Worm (Caenorhabditis elegans) whole organism, early embryonic: ENCODE results near the gene R02F11.9.
A peak's percentile ranks its signal among the peaks of the same experiment; 100 is the strongest.

Experiments
- B0310.2 ChIP-seq: sonication (generic microtip); optimal IDR thresholded peaks from 2 replicates; lab custom pipeline; 2016; ENCODE audit warnings: mild to moderate bottlenecking, missing genetic modification characterization, missing compliant biosample characterization
- F13C5.2 ChIP-seq: sonication (generic microtip); optimal IDR thresholded peaks from 2 replicates; lab custom pipeline; 2017; ENCODE audit warnings: mild to moderate bottlenecking, missing genetic modification characterization, inconsistent platforms, missing compliant biosample characterization
- aly-1 ChIP-seq: sonication (generic microtip); optimal IDR thresholded peaks from 2 replicates; lab custom pipeline; 2016; ENCODE audit warnings: missing genetic modification characterization, missing compliant biosample characterization
- ama-1 ChIP-seq: fragments of 150-350 bp; optimal IDR thresholded peaks from 2 replicates; lab custom pipeline; 2014
- ceh-13 ChIP-seq: fragments of 200-800 bp; sonication (Bioruptor generic); optimal IDR thresholded peaks from 2 replicates; lab custom pipeline; 2018; ENCODE audit warnings: mild to moderate bottlenecking, missing genetic modification characterization, missing compliant biosample characterization
- ceh-36 ChIP-seq: sonication (generic microtip); optimal IDR thresholded peaks from 2 replicates; lab custom pipeline; 2016; ENCODE audit warnings: missing genetic modification characterization, inconsistent platforms, missing compliant biosample characterization
- ets-7 ChIP-seq: sonication (generic microtip); optimal IDR thresholded peaks from 2 replicates; lab custom pipeline; 2016; ENCODE audit warnings: missing genotype, missing genetic modification characterization, missing compliant biosample characterization
- flt-1 ChIP-seq: fragments of 200-800 bp; sonication (Bioruptor generic); IDR thresholded peaks from 2 replicates; pipeline ENCODE4 v1.3.6; 2022; ENCODE audit warnings: missing genetic modification characterization, missing compliant biosample characterization
- hmbx-1 ChIP-seq: sonication (generic microtip); optimal IDR thresholded peaks from 2 replicates; lab custom pipeline; 2016; ENCODE audit warnings: mild to moderate bottlenecking, missing genetic modification characterization, missing compliant biosample characterization
- hmg-4 ChIP-seq: fragments of 200-800 bp; sonication (Bioruptor generic); optimal IDR thresholded peaks from 2 replicates; lab custom pipeline; 2018; ENCODE audit warnings: mild to moderate bottlenecking, missing genetic modification characterization, missing compliant biosample characterization
- hnd-1 ChIP-seq: sonication (generic microtip); optimal IDR thresholded peaks from 2 replicates; lab custom pipeline; 2016; ENCODE audit warnings: missing genetic modification characterization, missing compliant biosample characterization
- pes-1 ChIP-seq: fragments of 200-800 bp; sonication (Bioruptor generic); IDR thresholded peaks from 2 replicates; pipeline ENCODE4 v1.3.6; 2022; ENCODE audit warnings: missing genetic modification reagents, missing genetic modification characterization, missing compliant biosample characterization
- scrt-1 ChIP-seq: fragments of 200-800 bp; sonication (Bioruptor generic); IDR thresholded peaks from 2 replicates; pipeline ENCODE4 v1.3.6; 2022; ENCODE audit warnings: missing genetic modification characterization, missing compliant biosample characterization
- sea-1 ChIP-seq: fragments of 200-800 bp; sonication (Bioruptor generic); conservative IDR thresholded peaks from 2 replicates; pipeline ENCODE4 v1.3.6; 2022; ENCODE audit warnings: missing genetic modification characterization, missing compliant biosample characterization
- tbx-11 ChIP-seq: fragments of 200-800 bp; sonication (Bioruptor generic); IDR thresholded peaks from 2 replicates; pipeline ENCODE4 v1.3.6; 2022; ENCODE audit warnings: missing genetic modification characterization, missing compliant biosample characterization
- tbx-37 ChIP-seq: fragments of 200-800 bp; sonication (Bioruptor generic); conservative IDR thresholded peaks from 2 replicates; pipeline ENCODE4 v1.3.6; 2022; ENCODE audit warnings: missing genetic modification reagents, missing genetic modification characterization, missing compliant biosample characterization
- tra-4 ChIP-seq: sonication (generic microtip); optimal IDR thresholded peaks from 2 replicates; lab custom pipeline; 2017; ENCODE audit warnings: missing genetic modification characterization, missing compliant biosample characterization

The R02F11.9 gene

DNA sequence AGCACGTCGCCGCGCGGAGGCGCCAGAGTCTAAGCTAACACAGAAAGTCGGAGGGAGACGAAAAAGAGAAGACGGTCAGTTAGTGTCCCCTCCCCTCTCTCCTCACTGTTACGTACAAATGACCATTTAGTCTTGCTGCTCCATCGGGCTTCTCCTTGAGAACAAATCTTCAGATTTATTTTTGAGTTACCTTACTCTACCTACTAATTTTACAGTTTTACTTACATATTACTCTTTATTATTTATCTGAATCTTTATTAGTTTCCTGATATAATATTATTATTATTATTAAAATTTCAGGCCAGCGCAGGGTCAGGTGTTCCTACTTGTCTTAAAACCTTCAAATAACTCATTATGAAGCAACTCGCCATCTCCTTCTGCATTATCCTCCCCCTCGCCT lies 13.5 kb downstream of the R02F11.9 start, which contains the start of gene R02F11.1:
R02F11.1 (plus strand) TSS at position 301 of the 400 bp plus-strand sequence.
- TF ChIP-seq ama-1 (lab: Kevin White, UChicago), result no peak
- TF ChIP-seq hnd-1 (tag; lab: Kevin White, UChicago), result no peak
- no peak for TF ChIP-seq aly-1
- no peak for TF ChIP-seq B0310.2 (tag; lab: Kevin White, UChicago)
- TF ChIP-seq ceh-36 (tag; lab: Kevin White, UChicago), result no peak
- TF ChIP-seq tbx-11 (GFP tag; lab: Robert Waterston, UW), result no peak
- TF ChIP-seq hmbx-1 (tag; lab: Kevin White, UChicago), result no peak
- no peak for TF ChIP-seq scrt-1 (GFP tag; lab: Robert Waterston, UW)
- TF ChIP-seq pes-1, result no peak
- no peak for TF ChIP-seq ceh-13 (GFP tag; lab: Kevin White, UChicago)
- no peak for TF ChIP-seq sea-1
- no peak for TF ChIP-seq hmg-4 (GFP tag; lab: Kevin White, UChicago)
- no peak for TF ChIP-seq flt-1 (GFP tag; lab: Robert Waterston, UW)
- TF ChIP-seq F13C5.2 (tag; lab: Kevin White, UChicago), result no peak
- no peak for TF ChIP-seq tra-4 (tag; lab: Kevin White, UChicago)

- TF ChIP-seq tbx-37 (GFP tag; lab: Robert Waterston, UW) (no peak), ets-7 (tag; lab: Kevin White, UChicago) (no peak), ceh-36 (tag; lab: Kevin White, UChicago) (no peak), ama-1 (lab: Kevin White, UChicago) (no peak), ceh-13 (GFP tag; lab: Kevin White, UChicago) (no peak), tbx-11 (GFP tag; lab: Robert Waterston, UW) (no peak), tra-4 (tag; lab: Kevin White, UChicago) (no peak)
Measured at ce11 chrV:4801943-4802342, 14.7 kb downstream of the R02F11.9 start.

DNA sequence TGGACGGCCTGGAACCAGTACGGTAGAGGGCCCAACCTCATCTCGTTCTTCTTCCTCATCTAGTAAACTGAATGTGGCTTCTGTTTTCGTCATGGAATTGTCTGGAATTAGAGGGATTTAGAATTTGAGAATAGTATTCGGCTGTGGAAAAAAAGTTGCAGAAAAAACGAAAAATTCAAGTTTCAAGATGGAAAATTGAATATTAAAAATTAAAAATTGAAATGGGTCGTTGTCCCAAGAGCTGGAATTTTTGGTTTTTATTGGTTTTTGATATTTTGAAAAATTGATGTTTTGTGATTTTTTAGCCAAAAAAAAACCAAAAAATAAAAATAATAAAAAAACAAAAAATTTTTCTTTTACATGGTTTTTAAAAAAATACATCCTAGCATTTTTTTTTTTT lies 18.6 kb downstream of the R02F11.9 start, which contains the start of gene R02F11.3:
R02F11.3 (minus strand) TSS at position 101 of the 400 bp plus-strand sequence.
- TF ChIP-seq hmbx-1 (tag; lab: Kevin White, UChicago) (no peak), aly-1 (no peak), scrt-1 (GFP tag; lab: Robert Waterston, UW) (no peak), pes-1 (no peak), tbx-37 (GFP tag; lab: Robert Waterston, UW) (no peak), F13C5.2 (tag; lab: Kevin White, UChicago) (no peak), ets-7 (tag; lab: Kevin White, UChicago) (no peak)

DNA sequence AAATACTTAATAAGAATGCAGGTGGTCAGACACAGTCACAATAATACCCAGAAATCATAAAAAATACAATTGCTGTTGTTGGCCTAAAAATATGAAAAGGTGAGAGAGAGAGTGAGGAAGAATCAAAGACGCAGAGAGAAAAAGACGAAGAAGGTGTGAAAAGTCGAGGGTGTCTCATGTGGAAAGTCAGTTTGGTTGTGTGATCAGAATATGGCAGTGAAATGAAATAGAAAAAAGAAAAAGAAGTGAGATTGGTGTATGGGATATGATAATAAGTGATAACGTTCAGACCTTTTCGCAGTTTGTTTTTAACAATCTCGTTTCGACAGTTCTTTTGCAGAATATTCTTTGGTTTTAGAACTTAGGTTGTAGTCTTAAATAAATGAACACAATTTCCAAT lies 19.6 kb downstream of the R02F11.9 start:
- TF ChIP-seq ets-7 (tag; lab: Kevin White, UChicago) (no peak), F13C5.2 (tag; lab: Kevin White, UChicago) (no peak), hnd-1 (tag; lab: Kevin White, UChicago) (no peak)

DNA sequence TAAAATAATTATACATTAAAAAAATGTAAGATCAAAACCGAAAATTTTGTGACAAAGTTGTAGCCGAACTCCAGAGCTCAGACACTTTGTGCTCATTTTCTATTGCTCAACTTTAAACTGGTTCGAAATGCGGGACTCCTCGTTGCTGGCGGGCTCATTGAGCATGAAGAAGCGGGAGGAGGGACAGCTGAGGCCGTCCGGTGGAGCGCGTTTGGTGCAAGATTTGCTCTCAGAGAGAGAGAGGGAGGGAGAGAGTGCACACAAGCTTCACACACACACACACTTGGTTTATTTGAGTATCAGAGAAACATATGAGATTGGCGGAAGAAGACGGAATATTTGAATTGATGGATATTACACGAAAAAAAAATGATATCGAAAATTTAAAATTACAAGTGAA lies 23.4 kb downstream of the R02F11.9 start:
- TF ChIP-seq ama-1 (lab: Kevin White, UChicago), result no peak
- TF ChIP-seq hmg-4 (GFP tag; lab: Kevin White, UChicago), result peak; percentile 54
- no peak for TF ChIP-seq scrt-1 (GFP tag; lab: Robert Waterston, UW)

DNA sequence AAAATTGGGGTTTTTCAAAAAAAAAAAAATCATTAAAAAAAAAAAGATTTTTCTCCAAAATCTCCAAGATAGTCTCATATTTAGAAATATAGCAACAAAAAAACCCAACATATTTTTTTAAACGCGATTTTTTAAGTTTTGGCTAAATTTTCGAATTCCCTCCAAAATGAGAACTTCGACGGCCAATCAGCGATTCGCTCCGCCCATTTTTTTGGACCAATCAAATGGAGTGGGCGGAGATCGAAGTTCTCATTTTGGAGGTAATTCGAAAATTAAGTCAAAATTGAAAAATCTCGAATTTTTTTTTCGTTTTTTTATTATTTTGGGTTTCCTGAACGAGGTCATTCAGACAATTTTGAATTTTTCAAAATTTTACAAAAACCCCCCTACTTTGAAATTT lies 26.6 kb downstream of the R02F11.9 start:
- TF ChIP-seq B0310.2 (tag; lab: Kevin White, UChicago) (no peak), pes-1 (no peak), ceh-36 (tag; lab: Kevin White, UChicago) (no peak), tra-4 (tag; lab: Kevin White, UChicago) (no peak), hnd-1 (tag; lab: Kevin White, UChicago) (no peak), tbx-37 (GFP tag; lab: Robert Waterston, UW) (no peak), hmg-4 (GFP tag; lab: Kevin White, UChicago) (no peak), sea-1 (no peak), ets-7 (tag; lab: Kevin White, UChicago) (no peak), ceh-13 (GFP tag; lab: Kevin White, UChicago) (no peak)

- TF ChIP-seq hmbx-1 (tag; lab: Kevin White, UChicago) (no peak), aly-1 (no peak), ets-7 (tag; lab: Kevin White, UChicago) (no peak), flt-1 (GFP tag; lab: Robert Waterston, UW) (no peak), tbx-11 (GFP tag; lab: Robert Waterston, UW) (no peak)
Measured at ce11 chrV:4818563-4818962, 31.3 kb downstream of the R02F11.9 start, which contains the start of gene ccep-97. Gene ccep-97, minus strand, starts transcription at chrV:4818663.

- no peak for TF ChIP-seq ceh-36 (tag; lab: Kevin White, UChicago)
Measured at ce11 chrV:4820601-4821000, 33.3 kb downstream of the R02F11.9 start.

ce11 chrV:4823323-4823682 lies 36.0 kb downstream of the R02F11.9 start, which contains the start of gene adss-1:
Gene adss-1, minus strand, starts transcription at chrV:4823423.
- no peak for TF ChIP-seq sea-1
- TF ChIP-seq scrt-1 (GFP tag; lab: Robert Waterston, UW), result no peak
- no peak for TF ChIP-seq hmbx-1 (tag; lab: Kevin White, UChicago)
